Worm (Caenorhabditis elegans) whole organism, L3 larva: ENCODE results near the gene srv-25.
"Not testable (repeated sequence)": the region's sequence is repeated elsewhere in the genome, so short reads cannot be mapped to it uniquely, and the experiment has no call there.

ENCODE experiments used
- R02D3.7 ChIP-seq: fragments of 150-350 bp; optimal IDR thresholded peaks from 2 replicates; lab custom pipeline; 2014; ENCODE audit warnings: missing biosample characterization, missing genetic modification characterization
- ZK546.5 ChIP-seq: sonication (generic microtip); optimal IDR thresholded peaks from 2 replicates; lab custom pipeline; 2017; ENCODE audit warnings: missing biosample characterization, missing genetic modification characterization
- aly-2 ChIP-seq: fragments of 150-350 bp; optimal IDR thresholded peaks from 2 replicates; lab custom pipeline; 2014; ENCODE audit warnings: missing biosample characterization, missing genetic modification characterization
- ceh-16 ChIP-seq: sonication (generic microtip); optimal IDR thresholded peaks from 2 replicates; lab custom pipeline; 2017; ENCODE audit warnings: missing biosample characterization, missing genetic modification characterization
- ceh-82 ChIP-seq: fragments of 150-350 bp; optimal IDR thresholded peaks from 2 replicates; lab custom pipeline; 2014; ENCODE audit warnings: missing biosample characterization, missing genetic modification characterization
- ceh-9 ChIP-seq: sonication (generic microtip); optimal IDR thresholded peaks from 2 replicates; lab custom pipeline; 2018; ENCODE audit warnings: missing biosample characterization, missing genetic modification characterization
- daf-12 ChIP-seq: fragments of 150-350 bp; optimal IDR thresholded peaks from 2 replicates; lab custom pipeline; 2014; ENCODE audit warnings: missing biosample characterization, missing genetic modification reagents, missing genetic modification characterization
- egl-27 ChIP-seq: sonication (generic microtip); optimal IDR thresholded peaks from 4 replicates; lab custom pipeline; 2017; ENCODE audit warnings: missing biosample characterization, missing genetic modification reagents, missing genetic modification characterization
- egl-5 ChIP-seq: fragments of 150-350 bp; optimal IDR thresholded peaks from 2 replicates; lab custom pipeline; 2017; ENCODE audit warnings: missing biosample characterization, missing genetic modification reagents, missing genetic modification characterization, inconsistent platforms
- elt-2 ChIP-seq: sonication (generic microtip); optimal IDR thresholded peaks from 2 replicates; lab custom pipeline; 2016; ENCODE audit warnings: missing genetic modification reagents, mild to moderate bottlenecking, missing genetic modification characterization, missing compliant biosample characterization
- elt-3 ChIP-seq, 3 experiments: fragments of 150-350 bp in 1 of 3; sonication (generic microtip) in 2 of 3; optimal IDR thresholded peaks; 2 replicates in 2 of 3; 4 replicates in 1 of 3; lab custom pipeline; 2014 to 2017; ENCODE audit warnings: missing biosample characterization in 3 of 3, missing genetic modification characterization in 3 of 3
- eor-1 ChIP-seq, 2 experiments: fragments of 150-350 bp; optimal IDR thresholded peaks; 2 replicates each; lab custom pipeline; 2014 to 2018; ENCODE audit warnings: missing biosample characterization in 2 of 2, missing genetic modification characterization in 2 of 2
- fkh-10 ChIP-seq: sonication (generic microtip); optimal IDR thresholded peaks from 2 replicates; lab custom pipeline; 2017; ENCODE audit warnings: missing biosample characterization, missing genetic modification reagents, missing genetic modification characterization
- fkh-2 ChIP-seq: fragments of 150-350 bp; optimal IDR thresholded peaks from 2 replicates; lab custom pipeline; 2014; ENCODE audit warnings: missing biosample characterization, missing genetic modification reagents, missing genetic modification characterization
- fos-1 ChIP-seq: fragments of 150-350 bp; optimal IDR thresholded peaks from 2 replicates; lab custom pipeline; 2014; ENCODE audit warnings: missing biosample characterization, missing genetic modification characterization
- jun-1 ChIP-seq: fragments of 150-350 bp; optimal IDR thresholded peaks from 2 replicates; lab custom pipeline; 2014; ENCODE audit warnings: missing biosample characterization, missing genetic modification reagents, missing genetic modification characterization
- lin-39 ChIP-seq: fragments of 150-350 bp; optimal IDR thresholded peaks from 2 replicates; lab custom pipeline; 2018; ENCODE audit warnings: missing biosample characterization, missing genetic modification reagents, missing genetic modification characterization
- lsy-12 ChIP-seq: sonication (generic microtip); optimal IDR thresholded peaks from 2 replicates; lab custom pipeline; 2016; ENCODE audit warnings: mild to moderate bottlenecking, missing genetic modification characterization, missing compliant biosample characterization
- mdl-1 ChIP-seq: fragments of 150-350 bp; optimal IDR thresholded peaks from 2 replicates; lab custom pipeline; 2014; ENCODE audit warnings: missing biosample characterization, missing genetic modification characterization
- mml-1 ChIP-seq: fragments of 150-350 bp; sonication (generic microtip); optimal IDR thresholded peaks from 3 replicates; lab custom pipeline; 2014; ENCODE audit warnings: missing biosample characterization, missing genetic modification characterization
- nhr-11 ChIP-seq: fragments of 150-350 bp; optimal IDR thresholded peaks from 2 replicates; lab custom pipeline; 2014; ENCODE audit warnings: missing biosample characterization, missing genetic modification characterization
- nhr-12 ChIP-seq: fragments of 150-350 bp; optimal IDR thresholded peaks from 2 replicates; lab custom pipeline; 2014; ENCODE audit warnings: missing biosample characterization, missing genetic modification characterization
- nhr-23 ChIP-seq: fragments of 150-350 bp; optimal IDR thresholded peaks from 2 replicates; lab custom pipeline; 2014; ENCODE audit warnings: missing biosample characterization, missing genetic modification reagents, missing genetic modification characterization
- nhr-237 ChIP-seq: fragments of 150-350 bp; optimal IDR thresholded peaks from 2 replicates; lab custom pipeline; 2014; ENCODE audit warnings: missing biosample characterization, missing genetic modification characterization
- nhr-25 ChIP-seq: sonication (generic microtip); optimal IDR thresholded peaks from 2 replicates; lab custom pipeline; 2017; ENCODE audit warnings: missing biosample characterization, missing genetic modification characterization
- nhr-43 ChIP-seq: sonication (generic microtip); optimal IDR thresholded peaks from 2 replicates; lab custom pipeline; 2016; ENCODE audit warnings: mild to moderate bottlenecking, missing genetic modification characterization, missing compliant biosample characterization; ENCODE audit not compliant: poor library complexity, severe bottlenecking
- nhr-67 ChIP-seq: fragments of 150-350 bp; optimal IDR thresholded peaks from 2 replicates; lab custom pipeline; 2014; ENCODE audit warnings: missing biosample characterization, missing genetic modification characterization
- nhr-76 ChIP-seq: fragments of 150-350 bp; sonication (generic microtip); optimal IDR thresholded peaks from 5 replicates; lab custom pipeline; 2014; ENCODE audit warnings: missing biosample characterization, missing genetic modification characterization
- pha-4 ChIP-seq: fragments of 150-350 bp; optimal IDR thresholded peaks from 2 replicates; lab custom pipeline; 2014; ENCODE audit warnings: missing biosample characterization, missing genetic modification reagents, missing genetic modification characterization
- pqm-1 ChIP-seq: fragments of 150-350 bp; optimal IDR thresholded peaks from 2 replicates; lab custom pipeline; 2017; ENCODE audit warnings: missing biosample characterization, missing genetic modification characterization, inconsistent platforms
- sea-2 ChIP-seq: fragments of 150-350 bp; sonication (generic microtip); optimal IDR thresholded peaks from 4 replicates; lab custom pipeline; 2014; ENCODE audit warnings: missing biosample characterization, missing genetic modification reagents, missing genetic modification characterization
- tbx-2 ChIP-seq: sonication (generic microtip); optimal IDR thresholded peaks from 2 replicates; lab custom pipeline; 2016; ENCODE audit warnings: mild to moderate bottlenecking, missing genetic modification characterization, missing compliant biosample characterization
- unc-39 ChIP-seq: sonication (generic microtip); optimal IDR thresholded peaks from 4 replicates; lab custom pipeline; 2017; ENCODE audit warnings: missing biosample characterization, missing genetic modification characterization
- unc-62 ChIP-seq: fragments of 150-350 bp; sonication (generic microtip); optimal IDR thresholded peaks from 4 replicates; lab custom pipeline; 2014; ENCODE audit warnings: missing biosample characterization, missing genetic modification reagents, missing genetic modification characterization
- zag-1 ChIP-seq: fragments of 150-350 bp; optimal IDR thresholded peaks from 2 replicates; lab custom pipeline; 2014; ENCODE audit warnings: missing biosample characterization, missing genetic modification characterization
- ztf-11 ChIP-seq: fragments of 150-350 bp; optimal IDR thresholded peaks from 2 replicates; lab custom pipeline; 2014; ENCODE audit warnings: missing biosample characterization, missing genetic modification characterization

srv-25 gene

ce11 chrIV:6317357-6317756 lies 13.8 kb upstream of the srv-25 start, which contains the start of gene Y73B6BL.12:
Gene Y73B6BL.12, minus strand, starts transcription at chrIV:6317457.
- not testable (repeated sequence) for TF ChIP-seq pha-4; eor-1 (tag; optimal IDR thresholded peaks at IDR 0.05; lab: Kevin White, UChicago); ceh-82
- TF ChIP-seq, all 47 proteins: peak for 0; not testable (repeated sequence) for 47

- TF ChIP-seq aly-2 (tag; lab: Kevin White, UChicago) (no peak), jun-1 (tag; lab: Kevin White, UChicago) (no peak), pqm-1 (tag; lab: Kevin White, UChicago) (no peak), ceh-9 (no peak), daf-12 (tag; lab: Kevin White, UChicago) (no peak), R02D3.7 (no peak), mdl-1 (tag; lab: Kevin White, UChicago) (no peak), nhr-76 (no peak), zag-1 (no peak), sea-2 (GFP tag; lab: Kevin White, UChicago) (no peak), elt-2 (tag; lab: Kevin White, UChicago) (no peak)
Measured at ce11 chrIV:6307439-6307838, 3.9 kb upstream of the srv-25 start, which contains the start of gene csp-2. Gene csp-2, plus strand, starts transcription at chrIV:6307739.

- TF ChIP-seq elt-2 (tag; lab: Kevin White, UChicago) = no peak
- no peak for TF ChIP-seq egl-27
- TF ChIP-seq nhr-11 = no peak
- no peak for TF ChIP-seq fkh-2 (tag; lab: Kevin White, UChicago)
- TF ChIP-seq tbx-2 (tag; lab: Kevin White, UChicago) = no peak
- TF ChIP-seq mdl-1 (tag; lab: Kevin White, UChicago) = no peak
- TF ChIP-seq ztf-11 (tag; lab: Kevin White, UChicago) = no peak
- TF ChIP-seq nhr-12 = no peak
- TF ChIP-seq ZK546.5 (tag; lab: Kevin White, UChicago) = no peak
- TF ChIP-seq ceh-16 = no peak
- TF ChIP-seq pqm-1 (tag; lab: Kevin White, UChicago) = no peak
Measured at ce11 chrIV:6301764-6302163, 1.8 kb downstream of the srv-25 start, which contains the start of gene srv-26. Gene srv-26, minus strand, starts transcription at chrIV:6301864.

- TF ChIP-seq nhr-23 (no peak), nhr-25 (tag; lab: Kevin White, UChicago) (no peak), unc-62 (GFP tag; lab: Kevin White, UChicago) (no peak), lin-39 (no peak), nhr-12 (no peak), nhr-43 (tag; lab: Kevin White, UChicago) (no peak), egl-5 (tag; lab: Kevin White, UChicago) (no peak), daf-12 (tag; lab: Kevin White, UChicago) (no peak), eor-1 (tag; optimal IDR thresholded peaks at IDR 0.05; lab: Kevin White, UChicago) (no peak), unc-39 (no peak)
Measured at ce11 chrIV:6299523-6299922, 4.0 kb downstream of the srv-25 start.

- TF ChIP-seq tbx-2 (tag; lab: Kevin White, UChicago) = no peak
- TF ChIP-seq mml-1 (tag; lab: Kevin White, UChicago) = no peak
- TF ChIP-seq fkh-10 (GFP tag; lab: Kevin White, UChicago) = no peak
- no peak for TF ChIP-seq lsy-12 (tag; lab: Kevin White, UChicago)
- TF ChIP-seq zag-1 = no peak
- no peak for TF ChIP-seq ZK546.5 (tag; lab: Kevin White, UChicago)
- TF ChIP-seq elt-3 (tag; optimal IDR thresholded peaks at IDR 0.05; lab: Kevin White, UChicago) = no peak
- TF ChIP-seq nhr-12 = no peak
- no peak for TF ChIP-seq pqm-1 (tag; lab: Kevin White, UChicago)
- no peak for TF ChIP-seq ceh-16
- TF ChIP-seq nhr-67 = no peak
- no peak for TF ChIP-seq unc-39
- TF ChIP-seq nhr-237 (tag; lab: Kevin White, UChicago) = no peak
- TF ChIP-seq ztf-11 (tag; lab: Kevin White, UChicago) = no peak
- TF ChIP-seq aly-2 (tag; lab: Kevin White, UChicago) = no peak
- no peak for TF ChIP-seq nhr-23
- no peak for TF ChIP-seq fos-1 (tag; lab: Kevin White, UChicago)
- TF ChIP-seq elt-2 (tag; lab: Kevin White, UChicago) = no peak
- TF ChIP-seq fkh-2 (tag; lab: Kevin White, UChicago) = no peak
Measured at ce11 chrIV:6298253-6298652, 5.3 kb downstream of the srv-25 start, which contains the start of gene srv-27. Gene srv-27, minus strand, starts transcription at chrIV:6298353.
